Worm (Caenorhabditis elegans): Measurements from ENCODE around the gene madf-11.

DNA sequence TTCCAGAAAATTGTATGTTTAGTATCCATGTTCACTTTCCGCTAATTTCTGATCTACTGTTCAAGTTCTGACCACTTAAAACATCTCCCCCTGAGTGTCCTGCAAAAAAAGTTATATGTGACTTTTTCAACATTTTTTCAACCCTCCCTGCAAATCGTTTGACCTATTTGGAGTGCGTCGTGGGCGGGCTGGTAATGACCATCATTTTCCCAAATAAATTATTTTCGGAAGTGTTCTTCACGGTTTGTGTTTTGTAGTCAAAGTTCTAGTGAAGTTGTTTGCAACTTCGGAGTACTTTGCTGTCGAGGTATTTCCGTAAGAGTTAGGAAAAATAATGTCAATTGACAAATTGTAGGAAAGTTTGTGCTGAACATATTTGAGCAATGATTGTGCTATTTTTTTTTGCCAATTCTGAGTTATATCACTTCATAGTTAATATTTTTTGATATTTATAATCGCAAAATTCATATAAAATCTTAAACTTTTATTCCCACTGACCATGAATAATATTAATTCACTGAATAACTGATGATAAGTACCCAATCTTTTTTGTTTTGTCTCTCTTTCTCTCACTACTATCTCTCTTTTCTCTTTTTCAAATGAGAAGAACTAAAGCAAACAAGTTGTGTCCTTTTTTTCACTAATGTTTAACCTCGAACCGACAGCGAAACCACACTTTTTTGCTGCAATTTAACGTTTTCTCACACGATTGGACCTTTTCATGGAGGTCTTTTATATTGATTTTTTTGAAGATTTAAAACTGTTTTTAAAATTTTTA is 19.1 kb upstream of the madf-11 start:
- TF ChIP-seq nhr-23 (tag; optimal IDR thresholded peaks at IDR 0.05) (no peak), fos-1 (tag; optimal IDR thresholded peaks at IDR 0.05) (no peak)
